Worm (Caenorhabditis elegans) whole organism, L3 larva: ENCODE data around the gene txt-1.

ENCODE experiments used
- ceh-82 ChIP-seq: fragments of 150-350 bp; optimal IDR thresholded peaks from 2 replicates; lab custom pipeline; 2014; ENCODE audit warnings: missing biosample characterization, missing genetic modification characterization
- egl-27 ChIP-seq: sonication (generic microtip); optimal IDR thresholded peaks from 4 replicates; lab custom pipeline; 2017; ENCODE audit warnings: missing biosample characterization, missing genetic modification reagents, missing genetic modification characterization
- jun-1 ChIP-seq: fragments of 150-350 bp; optimal IDR thresholded peaks from 2 replicates; lab custom pipeline; 2014; ENCODE audit warnings: missing biosample characterization, missing genetic modification reagents, missing genetic modification characterization
- snpc-4 ChIP-seq: fragments of 150-350 bp; optimal IDR thresholded peaks from 2 replicates; lab custom pipeline; 2014; ENCODE audit warnings: missing biosample characterization, missing genetic modification characterization

DNA sequence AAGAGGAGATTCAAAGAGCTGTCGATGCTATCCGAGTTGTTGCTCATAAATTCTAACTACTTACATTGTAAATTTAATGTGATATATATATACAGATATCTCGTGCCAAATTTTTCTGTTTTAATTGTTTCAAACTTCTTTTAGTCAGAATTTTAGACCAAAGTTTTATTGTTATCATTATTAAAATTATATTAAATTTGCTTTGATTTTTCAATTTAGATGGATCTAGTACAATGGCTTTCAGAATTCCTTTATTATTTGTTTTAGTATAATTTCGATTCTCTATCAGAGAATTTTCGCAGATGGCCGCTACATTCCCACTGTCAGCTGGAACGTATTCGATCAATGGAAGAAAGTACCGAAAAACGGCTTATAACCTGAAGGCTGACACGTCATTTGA, 48.6 kb upstream of the txt-1 start, which contains the start of gene ascc-1:
- TF ChIP-seq egl-27 (tag; lab: Kevin White, UChicago) = no peak
- no peak for TF ChIP-seq ceh-82 (tag; lab: Kevin White, UChicago)
- no peak for TF ChIP-seq snpc-4 (tag; lab: Kevin White, UChicago)
- no peak for TF ChIP-seq jun-1
